Worm (Caenorhabditis elegans) whole organism, early embryonic: ENCODE data around the gene C31B8.7.

Source experiments
- F13C5.2 ChIP-seq: sonication (generic microtip); optimal IDR thresholded peaks from 2 replicates; lab custom pipeline; 2017; ENCODE audit warnings: mild to moderate bottlenecking, missing genetic modification characterization, inconsistent platforms, missing compliant biosample characterization
- aly-1 ChIP-seq: sonication (generic microtip); optimal IDR thresholded peaks from 2 replicates; lab custom pipeline; 2016; ENCODE audit warnings: missing genetic modification characterization, missing compliant biosample characterization
- ama-1 ChIP-seq: fragments of 150-350 bp; optimal IDR thresholded peaks from 2 replicates; lab custom pipeline; 2014
- ceh-13 ChIP-seq: fragments of 200-800 bp; sonication (Bioruptor generic); optimal IDR thresholded peaks from 2 replicates; lab custom pipeline; 2018; ENCODE audit warnings: mild to moderate bottlenecking, missing genetic modification characterization, missing compliant biosample characterization
- ceh-36 ChIP-seq: sonication (generic microtip); optimal IDR thresholded peaks from 2 replicates; lab custom pipeline; 2016; ENCODE audit warnings: missing genetic modification characterization, inconsistent platforms, missing compliant biosample characterization
- ets-7 ChIP-seq: sonication (generic microtip); optimal IDR thresholded peaks from 2 replicates; lab custom pipeline; 2016; ENCODE audit warnings: missing genotype, missing genetic modification characterization, missing compliant biosample characterization
- flt-1 ChIP-seq: fragments of 200-800 bp; sonication (Bioruptor generic); IDR thresholded peaks from 2 replicates; pipeline ENCODE4 v1.3.6; 2022; ENCODE audit warnings: missing genetic modification characterization, missing compliant biosample characterization
- hnd-1 ChIP-seq: sonication (generic microtip); optimal IDR thresholded peaks from 2 replicates; lab custom pipeline; 2016; ENCODE audit warnings: missing genetic modification characterization, missing compliant biosample characterization
- scrt-1 ChIP-seq: fragments of 200-800 bp; sonication (Bioruptor generic); IDR thresholded peaks from 2 replicates; pipeline ENCODE4 v1.3.6; 2022; ENCODE audit warnings: missing genetic modification characterization, missing compliant biosample characterization
- tbx-11 ChIP-seq: fragments of 200-800 bp; sonication (Bioruptor generic); IDR thresholded peaks from 2 replicates; pipeline ENCODE4 v1.3.6; 2022; ENCODE audit warnings: missing genetic modification characterization, missing compliant biosample characterization
- tbx-37 ChIP-seq: fragments of 200-800 bp; sonication (Bioruptor generic); conservative IDR thresholded peaks from 2 replicates; pipeline ENCODE4 v1.3.6; 2022; ENCODE audit warnings: missing genetic modification reagents, missing genetic modification characterization, missing compliant biosample characterization
- tra-4 ChIP-seq: sonication (generic microtip); optimal IDR thresholded peaks from 2 replicates; lab custom pipeline; 2017; ENCODE audit warnings: missing genetic modification characterization, missing compliant biosample characterization

ce11 chrV:2881016-2881415, 22.1 kb downstream of the C31B8.7 start, which contains the start of gene ifc-1:
- TF ChIP-seq ama-1 (no peak), aly-1 (no peak), ceh-36 (tag; lab: Kevin White, UChicago) (no peak), scrt-1 (no peak), tbx-37 (GFP tag; lab: Robert Waterston, UW) (no peak), flt-1 (GFP tag; lab: Robert Waterston, UW) (no peak), hnd-1 (tag; lab: Kevin White, UChicago) (no peak), tra-4 (tag; lab: Kevin White, UChicago) (no peak), ceh-13 (no peak), tbx-11 (GFP tag; lab: Robert Waterston, UW) (no peak), ets-7 (tag; lab: Kevin White, UChicago) (no peak), F13C5.2 (tag; lab: Kevin White, UChicago) (no peak)
